Fruit fly (Drosophila melanogaster): ENCODE measurements around the gene CG31933.

CG31933 gene

DNA sequence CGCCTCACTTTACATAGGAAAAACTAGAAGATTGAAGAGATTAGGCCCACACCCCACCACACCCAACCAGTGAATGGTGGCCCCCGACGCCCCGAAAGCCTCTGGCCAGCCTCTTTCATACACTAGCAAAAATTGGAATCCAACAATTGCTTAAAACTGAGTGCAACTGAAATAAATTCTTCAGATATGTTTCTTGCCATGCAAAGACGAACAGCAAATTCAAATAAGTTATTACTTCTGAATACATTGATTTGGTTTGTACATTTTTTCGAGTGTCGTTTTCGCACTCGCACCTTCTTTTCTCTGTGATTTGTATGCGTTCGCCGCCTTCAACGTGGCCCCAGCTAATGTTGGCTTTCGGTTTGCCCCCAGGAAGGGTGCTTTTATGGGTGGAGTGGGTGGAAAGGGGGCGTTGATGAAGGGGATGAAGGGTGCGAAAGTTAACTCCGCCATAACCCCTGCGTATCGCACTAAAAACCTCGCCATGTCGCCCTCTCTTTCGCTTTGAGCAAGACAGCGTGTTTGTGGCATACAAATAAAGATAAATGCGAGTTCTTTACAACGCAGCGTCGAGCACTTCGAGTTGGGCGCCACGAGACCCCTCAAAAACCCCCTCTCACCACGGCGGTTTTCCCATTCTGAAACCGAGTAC lies 14.7 kb upstream of the CG31933 start (continued):
- no peak for TF ChIP-seq run (tag; optimal IDR thresholded peaks at IDR 0.05)
- 0 out of 3 replicates have a peak, but pooled peaks have one; percentile 28 for TF ChIP-seq CG34422 (GFP tag; IDR thresholded peaks at IDR 0.05)
- TF ChIP-seq CG3838 (GFP tag; optimal IDR thresholded peaks at IDR 0.05): no peak
- TF ChIP-seq fd3F (GFP tag; optimal IDR thresholded peaks at IDR 0.05): peak; percentile 29
- TF ChIP-seq Taf1 (GFP tag; IDR thresholded peaks at IDR 0.05): peak; percentile 17; the same call in 1 of the 2 replicates
- TF ChIP-seq CG9215 (GFP tag; IDR thresholded peaks at IDR 0.05): no peak
- no peak for TF ChIP-seq Dll (GFP tag; IDR thresholded peaks at IDR 0.05; ENCODE audit: partially characterized antibody)
- no peak for TF ChIP-seq luna (GFP tag; optimal IDR thresholded peaks at IDR 0.05)
- no peak for TF ChIP-seq Gsc (GFP tag; IDR thresholded peaks at IDR 0.05)
- no peak for TF ChIP-seq CG17802 (tag; optimal IDR thresholded peaks at IDR 0.05)
- no peak for TF ChIP-seq CG14441 (GFP tag; IDR thresholded peaks at IDR 0.05)
- TF ChIP-seq Camta (GFP tag; optimal IDR thresholded peaks at IDR 0.05): no peak
- no peak for TF ChIP-seq fd102C (GFP tag; optimal IDR thresholded peaks at IDR 0.05)
- no peak for TF ChIP-seq CG30431 (GFP tag; optimal IDR thresholded peaks at IDR 0.05)
- no peak for TF ChIP-seq jigr1 (GFP tag; IDR thresholded peaks at IDR 0.05)
- TF ChIP-seq CG13775 (GFP tag; optimal IDR thresholded peaks at IDR 0.05): no peak
- TF ChIP-seq repo (GFP tag; optimal IDR thresholded peaks at IDR 0.05): no peak
- TF ChIP-seq CG17568 (GFP tag; optimal IDR thresholded peaks at IDR 0.05): no peak
- no peak for TF ChIP-seq CG18476 (GFP tag; optimal IDR thresholded peaks at IDR 0.05)
- TF ChIP-seq rib (GFP tag; IDR thresholded peaks at IDR 0.05): no peak
- TF ChIP-seq MTF-1 (GFP tag; optimal IDR thresholded peaks at IDR 0.05; ENCODE audit: borderline replicate concordance): no peak
- no peak for TF ChIP-seq gt (GFP tag; IDR thresholded peaks at IDR 0.05)
- TF ChIP-seq CrebB (tag; optimal IDR thresholded peaks at IDR 0.05): no peak
- TF ChIP-seq D (optimal IDR thresholded peaks at IDR 0.05): no peak
- TF ChIP-seq D (GFP tag; optimal IDR thresholded peaks at IDR 0.05): no peak
- 0 out of 2 replicates have a peak, but pooled peaks have one; percentile 31 for TF ChIP-seq CG3847 (GFP tag; IDR thresholded peaks at IDR 0.05)
- no peak for TF ChIP-seq fd64A (GFP tag; optimal IDR thresholded peaks at IDR 0.05)
- no peak for TF ChIP-seq Ravus (GFP tag; IDR thresholded peaks at IDR 0.05)
- no peak for TF ChIP-seq wor (GFP tag; IDR thresholded peaks at IDR 0.05)
- no peak for TF ChIP-seq jumu (GFP tag; optimal IDR thresholded peaks at IDR 0.05)
- TF ChIP-seq lilli (GFP tag; optimal IDR thresholded peaks at IDR 0.05): peak; percentile 55
- peak; percentile 52; the same call in 1 of the 2 replicates for TF ChIP-seq ranshi (GFP tag; IDR thresholded peaks at IDR 0.05)
- TF ChIP-seq CG7556 (GFP tag; optimal IDR thresholded peaks at IDR 0.05): peak; percentile 41
- peak; percentile 24 for TF ChIP-seq CG13296 (GFP tag; optimal IDR thresholded peaks at IDR 0.05)
- no peak for TF ChIP-seq CG1832 (GFP tag; optimal IDR thresholded peaks at IDR 0.05)
- TF ChIP-seq CG9437 (GFP tag; optimal IDR thresholded peaks at IDR 0.05): no peak
- no peak for TF ChIP-seq CG12744 (GFP tag; optimal IDR thresholded peaks at IDR 0.05)
- TF ChIP-seq CG5953 (GFP tag; IDR thresholded peaks at IDR 0.05): no peak
- TF ChIP-seq emc (GFP tag; optimal IDR thresholded peaks at IDR 0.05): no peak
- no peak for TF ChIP-seq CG14860 (GFP tag; IDR thresholded peaks at IDR 0.05; ENCODE audit: partially characterized antibody)
- TF ChIP-seq CoRest (tag; optimal IDR thresholded peaks at IDR 0.05): peak; percentile 42
- no peak for TF ChIP-seq BtbVII (GFP tag; optimal IDR thresholded peaks at IDR 0.05)
- no peak for TF ChIP-seq Bteb2 (GFP tag; optimal IDR thresholded peaks at IDR 0.05)
- no peak for TF ChIP-seq cato (GFP tag; optimal IDR thresholded peaks at IDR 0.05; ENCODE audit: borderline replicate concordance)
- TF ChIP-seq CHES-1-like (GFP tag; optimal IDR thresholded peaks at IDR 0.05): no peak
- no peak for TF ChIP-seq gsb-n (tag; optimal IDR thresholded peaks at IDR 0.05)
- peak; percentile 14 for TF ChIP-seq shn (GFP tag; optimal IDR thresholded peaks at IDR 0.05)
- no peak for TF ChIP-seq Dip2 (GFP tag; IDR thresholded peaks at IDR 0.05)
- TF ChIP-seq CG6854 (GFP tag; optimal IDR thresholded peaks at IDR 0.05): no peak
- TF ChIP-seq z (GFP tag; IDR thresholded peaks at IDR 0.05): no peak
- TF ChIP-seq CG7839 (tag; optimal IDR thresholded peaks at IDR 0.05): peak; percentile 46
